Fruit fly (Drosophila melanogaster) whole organism, wandering third instar larva: Measurements from ENCODE around the gene Gpdh1.

Experiments
- Abd-B ChIP-seq: fragments of >200 bp; optimal IDR thresholded peaks from 2 replicates; lab custom pipeline; 2017; ENCODE audit warnings: missing biosample characterization, missing genetic modification characterization
- CG32264 ChIP-seq: fragments of 200-800 bp; sonication (Bioruptor generic); optimal IDR thresholded peaks from 2 replicates; lab custom pipeline; 2016; ENCODE audit warnings: missing biosample characterization, missing genetic modification characterization
- CG9705 ChIP-seq: fragments of 200-800 bp; sonication (Bioruptor generic); optimal IDR thresholded peaks from 2 replicates; lab custom pipeline; 2018; ENCODE audit warnings: missing biosample characterization, mild to moderate bottlenecking, missing genetic modification characterization
- CrebA ChIP-seq: fragments of 200-800 bp; sonication (Bioruptor generic); optimal IDR thresholded peaks from 2 replicates; lab custom pipeline; 2016; ENCODE audit warnings: missing biosample characterization, mild to moderate bottlenecking, missing genetic modification characterization, borderline replicate concordance
- Dfd ChIP-seq: fragments of >200 bp; optimal IDR thresholded peaks from 2 replicates; lab custom pipeline; 2017; ENCODE audit warnings: missing biosample characterization, missing genetic modification characterization
- Dif ChIP-seq: fragments of 200-275, 200-300 bp; sonication (Bioruptor generic); optimal IDR thresholded peaks from 2 replicates; lab custom pipeline; 2018; ENCODE audit warnings: missing biosample characterization, missing genetic modification characterization; ENCODE audit not compliant: partially characterized antibody
- HLH106 ChIP-seq: fragments of 200-800 bp; optimal IDR thresholded peaks from 3 replicates; lab custom pipeline; 2019; ENCODE audit warnings: missing biosample characterization, mild to moderate bottlenecking, missing genetic modification characterization, moderate library complexity
- Hnf4 ChIP-seq: fragments of 200-800 bp; sonication (Bioruptor generic); optimal IDR thresholded peaks from 2 replicates; lab custom pipeline; 2016; ENCODE audit warnings: missing biosample characterization, mild to moderate bottlenecking, missing genetic modification characterization
- Hr78 ChIP-seq: fragments of >200 bp; optimal IDR thresholded peaks from 2 replicates; lab custom pipeline; 2017; ENCODE audit warnings: missing biosample characterization, missing genetic modification characterization
- Hr83 ChIP-seq: fragments of 200-300 bp; sonication (Bioruptor generic); optimal IDR thresholded peaks from 2 replicates; lab custom pipeline; 2016; ENCODE audit warnings: missing biosample characterization, mild to moderate bottlenecking, missing genetic modification characterization, moderate library complexity; ENCODE audit not compliant: poor library complexity, severe bottlenecking
- Jra ChIP-seq: sonication (Bioruptor generic); optimal IDR thresholded peaks from 2 replicates; lab custom pipeline; 2016; ENCODE audit warnings: missing biosample characterization, missing genetic modification characterization
- Mio ChIP-seq: sonication (Bioruptor generic); optimal IDR thresholded peaks from 2 replicates; lab custom pipeline; 2016; ENCODE audit warnings: missing biosample characterization, missing genetic modification characterization
- Myc ChIP-seq: fragments of >200 bp; optimal IDR thresholded peaks from 2 replicates; lab custom pipeline; 2017
- OdsH ChIP-seq: fragments of 200-800 bp; sonication (Bioruptor generic); optimal IDR thresholded peaks from 2 replicates; lab custom pipeline; 2016; ENCODE audit warnings: missing biosample characterization, mild to moderate bottlenecking, missing genetic modification characterization
- Rel ChIP-seq, 2 experiments: fragments of 200-800 bp; sonication (Bioruptor generic) in 1 of 2; optimal IDR thresholded peaks; 2 replicates in 1 of 2; 3 replicates in 1 of 2; lab custom pipeline; 2016 to 2019; ENCODE audit warnings: mild to moderate bottlenecking in 2 of 2, missing biosample characterization in 2 of 2, missing genetic modification characterization in 2 of 2, moderate library complexity in 1 of 2
- Sp1 ChIP-seq: fragments of 200-800 bp; sonication (Bioruptor generic); optimal IDR thresholded peaks from 3 replicates; lab custom pipeline; 2019; ENCODE audit warnings: missing biosample characterization, mild to moderate bottlenecking, missing genetic modification characterization, moderate library complexity
- Vsx2 ChIP-seq: fragments of 200-300, 225-300 bp; sonication (Bioruptor generic); optimal IDR thresholded peaks from 2 replicates; lab custom pipeline; 2018; ENCODE audit warnings: missing biosample characterization, missing genetic modification characterization; ENCODE audit not compliant: partially characterized antibody
- br ChIP-seq: fragments of 200-800 bp; sonication (Bioruptor generic); optimal IDR thresholded peaks from 2 replicates; lab custom pipeline; 2016; ENCODE audit warnings: missing biosample characterization, missing genetic modification characterization
- brk ChIP-seq: fragments of 200-800 bp; sonication (Bioruptor generic); optimal IDR thresholded peaks from 2 replicates; lab custom pipeline; 2016; ENCODE audit warnings: missing biosample characterization, mild to moderate bottlenecking, missing genetic modification characterization
- dl ChIP-seq, 2 experiments: fragments of 175-275, 200-275 bp in 1 of 2; fragments of 200-275 bp in 1 of 2; sonication (Bioruptor generic); optimal IDR thresholded peaks; lab custom pipeline; 2018; ENCODE audit warnings: mild to moderate bottlenecking in 2 of 2, missing biosample characterization in 2 of 2, missing genetic modification characterization in 2 of 2, moderate library complexity in 2 of 2; ENCODE audit not compliant: partially characterized antibody in 2 of 2, insufficient read depth in 1 of 2
- ey ChIP-seq: fragments of 200-800 bp; sonication (Bioruptor generic); optimal IDR thresholded peaks from 2 replicates; lab custom pipeline; 2016; ENCODE audit warnings: missing biosample characterization, missing genetic modification characterization
- foxo ChIP-seq, 2 experiments: fragments of 200-800 bp; sonication (Bioruptor generic); optimal IDR thresholded peaks; 2 replicates in 1 of 2; 3 replicates in 1 of 2; lab custom pipeline; 2016 to 2017; ENCODE audit warnings: missing biosample characterization in 2 of 2, missing genetic modification characterization in 2 of 2
- fru ChIP-seq: fragments of 200-800 bp; sonication (Bioruptor generic); optimal IDR thresholded peaks from 3 replicates; lab custom pipeline; 2016; ENCODE audit warnings: missing biosample characterization, mild to moderate bottlenecking, missing genetic modification characterization
- h ChIP-seq: fragments of 200-800 bp; sonication (Bioruptor generic); optimal IDR thresholded peaks from 3 replicates; lab custom pipeline; 2016; ENCODE audit warnings: missing biosample characterization, mild to moderate bottlenecking, missing genetic modification characterization
- jim ChIP-seq: fragments of 175-275, 200-325 bp; sonication (Bioruptor generic); optimal IDR thresholded peaks from 2 replicates; lab custom pipeline; 2016; ENCODE audit warnings: missing biosample characterization, mild to moderate bottlenecking, missing genetic modification characterization
- lola ChIP-seq: fragments of >200 bp; optimal IDR thresholded peaks from 2 replicates; lab custom pipeline; 2017; ENCODE audit warnings: missing biosample characterization, missing genetic modification characterization
- pan ChIP-seq: fragments of >200 bp; optimal IDR thresholded peaks from 2 replicates; lab custom pipeline; 2017
- psq ChIP-seq: fragments of 200-800 bp; sonication (Bioruptor generic); optimal IDR thresholded peaks from 3 replicates; lab custom pipeline; 2017; ENCODE audit warnings: missing biosample characterization, mild to moderate bottlenecking, missing genetic modification characterization, moderate library complexity
- rgr ChIP-seq: fragments of 200-800 bp; sonication (Bioruptor generic); optimal IDR thresholded peaks from 3 replicates; lab custom pipeline; 2016; ENCODE audit warnings: missing biosample characterization, mild to moderate bottlenecking, missing genetic modification characterization
- sv ChIP-seq: fragments of 200-800 bp; sonication (Bioruptor generic); optimal IDR thresholded peaks from 3 replicates; lab custom pipeline; 2016; ENCODE audit warnings: missing biosample characterization, missing genetic modification characterization
- usp ChIP-seq: fragments of >200 bp; optimal IDR thresholded peaks from 2 replicates; lab custom pipeline; 2017; ENCODE audit warnings: missing biosample characterization, missing genetic modification characterization
- woc ChIP-seq: sonication (Bioruptor generic); optimal IDR thresholded peaks from 2 replicates; lab custom pipeline; 2016; ENCODE audit warnings: missing biosample characterization, mild to moderate bottlenecking, missing genetic modification characterization

Gpdh1 gene

dm6 chr2L:5975601-5976000 lies 32.2 kb downstream of the Gpdh1 start:
- TF ChIP-seq Hnf4 (GFP tag; lab: Kevin White, UChicago) (no peak), psq (peak; percentile 4)

DNA sequence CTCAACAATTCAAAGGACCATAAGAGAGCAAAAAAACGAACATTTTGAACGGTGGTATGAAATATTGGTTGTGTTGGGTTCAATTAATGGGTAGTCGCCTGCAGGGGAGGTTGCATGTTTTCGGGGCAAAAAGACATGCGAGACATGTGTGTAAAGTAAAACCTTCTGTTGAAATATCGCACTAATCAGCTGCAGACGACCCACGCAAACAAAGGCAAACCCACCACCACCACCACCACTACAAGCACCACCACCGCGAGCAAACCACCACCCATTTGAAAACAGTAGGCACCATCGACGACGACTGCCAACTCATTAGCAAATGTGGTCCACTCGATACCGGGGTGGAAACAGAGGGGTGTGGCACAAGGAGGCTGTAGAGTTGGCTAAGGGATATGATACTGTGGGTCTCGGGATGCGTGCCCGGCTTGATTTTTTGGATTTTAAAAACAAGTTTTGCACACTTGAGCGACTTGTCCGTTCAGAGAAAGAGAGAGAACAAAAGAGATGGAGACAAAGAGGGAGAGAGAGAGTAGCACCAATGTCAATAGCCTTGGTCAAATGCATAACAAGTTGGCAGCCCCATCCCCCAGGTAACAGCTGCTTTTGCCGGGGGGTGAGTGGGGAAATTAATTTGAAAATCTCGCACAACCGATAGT lies 33.8 kb downstream of the Gpdh1 start:
- TF ChIP-seq Dif (peak; percentile 54), foxo (GFP tag; optimal IDR thresholded peaks at IDR 0.05; lab: Kevin White, UChicago) (peak in 1 of 2 experiments; percentile 37), HLH106 (tag; lab: Kevin White, UChicago) (peak; percentile 36), rgr (GFP tag; lab: Kevin White, UChicago) (peak; percentile 39), Sp1 (GFP tag; lab: Kevin White, UChicago) (peak; percentile 60), Hr78 (no peak), h (GFP tag; lab: Kevin White, UChicago) (peak; percentile 61), fru (GFP tag; lab: Kevin White, UChicago) (peak; percentile 50), Dfd (GFP tag; lab: Kevin White, UChicago) (no peak), dl (GFP tag; optimal IDR thresholded peaks at IDR 0.05; lab: Kevin White, UChicago; ENCODE audit: insufficient read depth in 1 of 2, partially characterized antibody in 2 of 2) (peak; percentile 17 to 27), CG9705 (GFP tag; lab: Kevin White, UChicago) (peak; percentile 27), br (GFP tag; lab: Kevin White, UChicago) (peak; percentile 3), Vsx2 (GFP tag; lab: Kevin White, UChicago) (no peak), Rel (GFP tag; optimal IDR thresholded peaks at IDR 0.05; lab: Kevin White, UChicago) (no peak), Rel (tag; optimal IDR thresholded peaks at IDR 0.05; lab: Kevin White, UChicago) (peak; percentile 35), ey (GFP tag; lab: Kevin White, UChicago) (no peak), psq (peak; percentile 61)
- TF ChIP-seq, all 38 proteins: peak for 12

DNA sequence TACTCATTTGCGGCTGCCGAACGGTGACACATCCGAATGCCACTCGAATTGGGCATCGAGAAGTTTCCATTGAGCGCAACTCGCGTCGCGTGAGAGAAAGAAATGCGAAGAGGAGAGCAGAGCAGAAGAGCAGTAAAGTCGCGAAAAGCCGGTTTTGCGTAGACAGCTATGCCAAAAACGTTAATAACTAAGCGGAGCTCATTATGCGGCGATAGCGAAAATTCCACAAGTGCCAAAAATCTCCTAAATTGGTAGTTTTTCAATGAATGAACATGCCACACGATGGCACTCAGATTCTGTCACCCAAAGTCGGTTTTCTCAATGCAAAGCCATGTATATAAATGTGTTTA lies 34.3 kb downstream of the Gpdh1 start:
- peak; percentile 33 for TF ChIP-seq Jra (GFP tag; lab: Kevin White, UChicago)
- TF ChIP-seq CG32264 = no peak

DNA sequence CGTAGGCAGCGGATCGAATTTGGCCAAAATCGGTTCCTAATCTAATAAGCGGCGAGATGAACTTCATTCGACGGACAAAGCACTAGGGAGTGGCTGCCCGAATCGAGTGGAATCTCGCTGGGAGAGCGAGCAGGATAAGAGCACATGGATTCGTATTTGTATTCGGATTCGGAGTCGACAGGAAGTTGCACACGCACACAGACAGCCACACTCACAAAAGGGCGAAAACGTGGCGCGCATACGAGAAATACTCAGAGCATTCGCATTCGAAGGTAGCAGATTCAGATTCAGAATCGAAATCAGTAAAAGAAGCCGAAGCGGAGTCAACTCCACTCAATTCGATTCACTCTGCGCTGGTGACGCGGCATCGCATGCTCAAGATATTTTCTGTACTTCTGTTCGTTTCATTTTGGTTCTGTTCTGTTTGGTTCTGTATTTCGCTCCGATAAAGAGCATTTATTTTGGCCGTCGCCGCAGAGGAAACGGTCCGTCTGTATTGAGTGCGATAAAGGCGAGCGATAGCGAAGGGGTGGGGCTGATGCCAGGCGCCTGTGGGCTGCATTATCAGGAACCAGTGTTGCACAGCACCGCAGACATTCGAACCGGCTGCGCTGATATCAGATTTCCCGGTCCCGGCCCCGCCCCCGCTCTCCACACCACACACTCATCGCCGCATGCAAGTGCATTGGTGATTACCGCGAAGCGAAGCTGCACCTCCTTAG lies 35.1 kb downstream of the Gpdh1 start:
- peak; percentile 78 for TF ChIP-seq Rel (GFP tag; optimal IDR thresholded peaks at IDR 0.05; lab: Kevin White, UChicago)
- peak; percentile 72 for TF ChIP-seq Rel (tag; optimal IDR thresholded peaks at IDR 0.05; lab: Kevin White, UChicago)
- no peak for TF ChIP-seq Abd-B
- TF ChIP-seq usp (GFP tag; lab: Kevin White, UChicago) = no peak
- peak; percentile 94 for TF ChIP-seq CrebA
- no peak for TF ChIP-seq dl (GFP tag; optimal IDR thresholded peaks at IDR 0.05; lab: Kevin White, UChicago; ENCODE audit: insufficient read depth in 1 of 2, partially characterized antibody in 2 of 2)
- TF ChIP-seq rgr (GFP tag; lab: Kevin White, UChicago) = peak; percentile 38
- peak; percentile 70 for TF ChIP-seq Hr83
- no peak for TF ChIP-seq pan (lab: Kevin White, UChicago)
- TF ChIP-seq Hnf4 (GFP tag; lab: Kevin White, UChicago) = peak; percentile 53
- peak; percentile 23 for TF ChIP-seq psq
- no peak for TF ChIP-seq lola (GFP tag; lab: Kevin White, UChicago)
- no peak for TF ChIP-seq sv (GFP tag; lab: Kevin White, UChicago)
- TF ChIP-seq Mio (GFP tag; lab: Kevin White, UChicago) = peak; percentile 37
- TF ChIP-seq Myc = no peak
- no peak for TF ChIP-seq Vsx2 (GFP tag; lab: Kevin White, UChicago)
- TF ChIP-seq fru (GFP tag; lab: Kevin White, UChicago) = no peak
- peak; percentile 3 for TF ChIP-seq Hr78
- peak; percentile 21 for TF ChIP-seq HLH106 (tag; lab: Kevin White, UChicago)
- TF ChIP-seq woc (GFP tag; lab: Kevin White, UChicago) = peak; percentile 37
- TF ChIP-seq h (GFP tag; lab: Kevin White, UChicago) = peak; percentile 79
- TF ChIP-seq OdsH = peak; percentile 34
- TF ChIP-seq ey (GFP tag; lab: Kevin White, UChicago) = no peak
- TF ChIP-seq brk (GFP tag; lab: Kevin White, UChicago) = peak; percentile 70
- peak; percentile 7 for TF ChIP-seq Sp1 (GFP tag; lab: Kevin White, UChicago)
- TF ChIP-seq Jra (GFP tag; lab: Kevin White, UChicago) = peak; percentile 67
- TF ChIP-seq br (GFP tag; lab: Kevin White, UChicago) = peak; percentile 50
- peak; percentile 18 to 24 for TF ChIP-seq foxo (GFP tag; optimal IDR thresholded peaks at IDR 0.05; lab: Kevin White, UChicago)
- TF ChIP-seq jim = no peak
